Fruit fly (Drosophila melanogaster): ENCODE data around the gene CG44574.

- TF ChIP-seq Dfd (GFP tag; optimal IDR thresholded peaks at IDR 0.05), result no peak
- TF ChIP-seq gem (tag; optimal IDR thresholded peaks at IDR 0.05), result no peak
- no peak for TF ChIP-seq lilli (GFP tag; optimal IDR thresholded peaks at IDR 0.05)
- TF ChIP-seq luna (GFP tag; optimal IDR thresholded peaks at IDR 0.05), result no peak
- TF ChIP-seq CG18599 (GFP tag; optimal IDR thresholded peaks at IDR 0.05), result no peak
- TF ChIP-seq CG17328 (GFP tag; IDR thresholded peaks at IDR 0.05), result no peak
- TF ChIP-seq CG32772 (GFP tag; IDR thresholded peaks at IDR 0.05), result no peak
- TF ChIP-seq CG3281 (GFP tag; optimal IDR thresholded peaks at IDR 0.05), result no peak
- TF ChIP-seq pita (GFP tag; optimal IDR thresholded peaks at IDR 0.05), result no peak
Observed at dm6 chr2L:5927363-5927762, 43.8 kb downstream of the CG44574 start.
